Fruit fly (Drosophila melanogaster) whole organism, embryonic: Measurements from ENCODE around the gene Prp31.

Experiments used
- CG34422 ChIP-seq: fragments of 200-800 bp; sonication (Bioruptor generic); IDR thresholded peaks from 3 replicates; pipeline ENCODE4 v1.3.6; 2022; ENCODE audit warnings: missing biosample characterization, missing genetic modification characterization
- D19B ChIP-seq: fragments of 200-800 bp; sonication (Bioruptor generic); optimal IDR thresholded peaks from 2 replicates; lab custom pipeline; 2017; ENCODE audit warnings: missing biosample characterization, mild to moderate bottlenecking, missing genetic modification characterization
- Fer2 ChIP-seq: fragments of 200-800 bp; sonication (Bioruptor generic); optimal IDR thresholded peaks from 2 replicates; lab custom pipeline; 2018; ENCODE audit warnings: missing biosample characterization, mild to moderate bottlenecking, missing genetic modification characterization, moderate library complexity
- HmgZ ChIP-seq: fragments of 200-800 bp; sonication (Bioruptor generic); optimal IDR thresholded peaks from 2 replicates; lab custom pipeline; 2018; ENCODE audit warnings: missing biosample characterization, mild to moderate bottlenecking, missing genetic modification characterization
- grau ChIP-seq: fragments of 200-800 bp; optimal IDR thresholded peaks from 3 replicates; lab custom pipeline; 2019; ENCODE audit warnings: missing biosample characterization, mild to moderate bottlenecking, missing genetic modification characterization, moderate library complexity
- pum ChIP-seq: fragments of 200-800 bp; sonication (Bioruptor generic); optimal IDR thresholded peaks from 2 replicates; lab custom pipeline; 2016; ENCODE audit warnings: missing biosample characterization, missing genetic modification characterization
- tio ChIP-seq: fragments of 200-800 bp; sonication (Bioruptor generic); optimal IDR thresholded peaks from 2 replicates; lab custom pipeline; 2017; ENCODE audit warnings: missing biosample characterization, missing genetic modification characterization, inconsistent platforms

dm6 chr3L:15143108-15143507, 15.8 kb upstream of the Prp31 start:
- TF ChIP-seq Fer2 (tag; lab: Kevin White, UChicago) = no peak
- no peak for TF ChIP-seq tio (GFP tag; lab: Kevin White, UChicago)
- TF ChIP-seq HmgZ (tag; lab: Kevin White, UChicago) = no peak
- TF ChIP-seq grau (tag; lab: Kevin White, UChicago) = no peak
- no peak for TF ChIP-seq D19B (GFP tag; lab: Kevin White, UChicago)
- TF ChIP-seq CG34422 (GFP tag; lab: Robert Waterston, UW) = no peak
- no peak for TF ChIP-seq pum
